Worm (Caenorhabditis elegans): Measurements from ENCODE around the gene Y25C1A.7.

The Y25C1A.7 gene

ce11 chrII:3096060-3096459 lies 25.2 kb upstream of the Y25C1A.7 start, which contains the start of gene srg-23:
Gene srg-23 (minus strand): TSS chrII:3096160.
- TF ChIP-seq nhr-19 (GFP tag; conservative IDR thresholded peaks at IDR 0.05) (no peak), irx-1 (tag; optimal IDR thresholded peaks at IDR 0.05) (no peak), isw-1 (GFP tag; IDR thresholded peaks at IDR 0.05) (no peak), alr-1 (tag; optimal IDR thresholded peaks at IDR 0.05; ENCODE audit: borderline replicate concordance) (no peak), C04F5.9 (tag; optimal IDR thresholded peaks at IDR 0.05) (no peak), snu-23 (GFP tag; optimal IDR thresholded peaks at IDR 0.05) (no peak), ceh-63 (GFP tag; optimal IDR thresholded peaks at IDR 0.05) (no peak), elt-3 (tag; optimal IDR thresholded peaks at IDR 0.05) (no peak), egl-13 (tag; optimal IDR thresholded peaks at IDR 0.05) (no peak), efl-1 (optimal IDR thresholded peaks at IDR 0.05) (no peak), efl-1 (GFP tag; optimal IDR thresholded peaks at IDR 0.05 in 1 of 2) (no peak), hlh-17 (GFP tag; optimal IDR thresholded peaks at IDR 0.05; ENCODE audit: borderline replicate concordance) (no peak)

- peak; percentile 7 for TF ChIP-seq hlh-4 (tag; optimal IDR thresholded peaks at IDR 0.05)
- no peak for TF ChIP-seq aly-2 (tag; optimal IDR thresholded peaks at IDR 0.05)
Observed at ce11 chrII:3093352-3093751, 22.5 kb upstream of the Y25C1A.7 start, which contains the start of gene srg-22. Gene srg-22 (minus strand): TSS chrII:3093452.

DNA sequence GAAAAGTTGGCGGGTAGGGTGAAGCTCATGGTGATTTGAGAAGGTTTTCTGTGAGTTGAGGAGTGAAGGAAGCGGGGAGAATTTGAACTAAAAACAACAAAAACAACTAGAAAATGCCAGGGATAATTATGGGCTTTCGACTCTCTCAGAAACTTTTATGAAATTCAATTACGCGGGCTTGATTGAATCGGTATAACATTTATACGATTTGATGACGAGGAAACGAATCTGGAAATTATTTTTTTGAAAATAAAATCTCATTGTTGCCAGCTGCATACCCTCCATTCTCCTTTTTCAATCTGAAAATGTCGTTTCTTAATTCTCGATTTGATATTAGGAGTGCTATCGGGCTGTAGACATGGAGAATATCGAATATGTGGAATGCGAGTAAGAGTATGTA lies 20.4 kb upstream of the Y25C1A.7 start, which contains the start of gene srg-21:
srg-21 (minus strand) TSS at position 101 of the 400 bp plus-strand sequence.
- TF ChIP-seq lin-35 (GFP tag; optimal IDR thresholded peaks at IDR 0.05): no peak
- no peak for TF ChIP-seq efl-1 (optimal IDR thresholded peaks at IDR 0.05)
- TF ChIP-seq efl-1 (GFP tag; optimal IDR thresholded peaks at IDR 0.05 in 1 of 2): peak in 1 of 2 experiments; percentile 4

DNA sequence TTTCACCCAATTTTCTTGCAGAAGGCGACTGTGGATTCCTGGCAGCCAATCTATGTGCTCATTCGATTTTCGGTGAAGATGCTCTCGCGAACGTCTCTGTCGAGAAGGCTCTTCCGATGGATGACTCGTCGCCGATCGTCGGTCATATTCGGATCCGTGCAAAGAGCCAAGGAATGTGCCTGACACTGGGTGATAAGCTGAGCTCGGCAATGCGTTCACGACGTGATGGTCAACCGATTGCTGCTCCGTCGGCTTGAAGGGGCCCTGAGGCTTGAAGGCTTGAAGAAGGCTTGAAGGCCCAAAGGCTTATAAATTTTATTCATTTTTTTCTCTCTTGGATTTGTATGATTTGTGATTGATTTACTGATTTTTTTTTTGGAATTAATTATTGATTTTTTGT lies 16.3 kb upstream of the Y25C1A.7 start:
- no peak for TF ChIP-seq ceh-90 (tag; optimal IDR thresholded peaks at IDR 0.05)
- no peak for TF ChIP-seq efl-1 (optimal IDR thresholded peaks at IDR 0.05)
- peak in 1 of 2 experiments; percentile 27 for TF ChIP-seq efl-1 (GFP tag; optimal IDR thresholded peaks at IDR 0.05 in 1 of 2)

DNA sequence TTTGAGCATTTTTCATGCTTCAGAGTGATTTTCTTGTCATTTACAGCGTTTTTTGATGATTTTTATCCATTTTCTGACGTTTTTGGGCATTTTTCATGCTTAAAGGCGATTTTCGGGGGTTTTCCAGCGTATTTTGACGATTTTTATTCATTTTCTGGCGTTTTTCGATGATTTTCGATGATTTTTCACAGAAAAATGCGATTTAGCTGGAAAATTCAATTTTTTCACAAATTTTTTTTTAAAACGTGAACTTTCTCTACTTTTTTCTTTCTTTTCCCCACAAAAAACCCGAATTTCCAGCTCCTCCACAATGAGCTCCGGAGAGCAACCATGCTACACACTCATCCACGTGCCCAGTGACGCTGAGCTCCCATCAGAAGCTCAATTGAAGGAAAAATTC lies 7.6 kb upstream of the Y25C1A.7 start, which contains the start of gene copb-1:
copb-1 (plus strand) TSS at position 301 of the 400 bp plus-strand sequence.
- no peak for TF ChIP-seq tlp-1 (tag; optimal IDR thresholded peaks at IDR 0.05)
- no peak for TF ChIP-seq mef-2 (tag; optimal IDR thresholded peaks at IDR 0.05)
- TF ChIP-seq sptf-1 (tag; optimal IDR thresholded peaks at IDR 0.05): no peak
- TF ChIP-seq hlh-17 (GFP tag; optimal IDR thresholded peaks at IDR 0.05; ENCODE audit: borderline replicate concordance): no peak
- TF ChIP-seq pqm-1 (tag; optimal IDR thresholded peaks at IDR 0.05): no peak
- TF ChIP-seq blmp-1 (tag; optimal IDR thresholded peaks at IDR 0.05): no peak
- TF ChIP-seq fkh-10 (GFP tag; optimal IDR thresholded peaks at IDR 0.05): no peak
- TF ChIP-seq ceh-90 (tag; optimal IDR thresholded peaks at IDR 0.05): no peak
- TF ChIP-seq unc-98 (GFP tag; IDR thresholded peaks at IDR 0.05): no peak
- no peak for TF ChIP-seq ets-5 (GFP tag; IDR thresholded peaks at IDR 0.05)

DNA sequence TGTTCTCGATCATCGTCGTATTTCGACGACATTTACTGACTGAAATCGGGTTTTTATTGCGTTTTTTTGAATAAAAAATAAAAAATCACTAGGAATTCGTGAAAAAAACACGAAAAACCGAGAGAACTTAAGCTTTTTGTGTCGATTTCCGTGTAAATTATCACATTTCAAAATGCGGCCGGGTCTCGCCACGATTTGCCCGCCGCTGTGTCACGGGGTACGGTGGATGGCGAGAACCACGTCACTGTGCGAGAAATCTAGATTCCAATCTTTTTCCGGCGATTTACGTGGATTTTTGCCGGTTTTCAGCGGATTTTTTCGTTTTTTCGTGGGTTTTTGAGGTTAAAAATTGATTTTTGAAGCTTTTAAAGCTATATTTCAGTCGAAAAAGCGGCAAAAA lies 6.1 kb upstream of the Y25C1A.7 start, which contains the start of gene Y25C1A.8:
Y25C1A.8 (minus strand) TSS at position 45 of the 400 bp plus-strand sequence.
- peak; percentile 100 for TF ChIP-seq C04F5.9 (tag; optimal IDR thresholded peaks at IDR 0.05)
- TF ChIP-seq lin-15B (tag; optimal IDR thresholded peaks at IDR 0.05): peak; percentile 58
- TF ChIP-seq efl-3 (GFP tag; optimal IDR thresholded peaks at IDR 0.05): peak; percentile 34
- TF ChIP-seq C34B4.2 (tag; optimal IDR thresholded peaks at IDR 0.05): peak; percentile 78
- TF ChIP-seq F16B12.6 (tag; optimal IDR thresholded peaks at IDR 0.05): peak; percentile 67
- TF ChIP-seq xbp-1 (tag; optimal IDR thresholded peaks at IDR 0.05): peak; percentile 99
- TF ChIP-seq unc-86 (tag; optimal IDR thresholded peaks at IDR 0.05): peak; percentile 90
- TF ChIP-seq nhr-11 (tag; optimal IDR thresholded peaks at IDR 0.05): peak; percentile 66
- peak; percentile 92 for TF ChIP-seq swsn-7 (tag; optimal IDR thresholded peaks at IDR 0.05)
- peak; percentile 90 for TF ChIP-seq isw-1 (GFP tag; IDR thresholded peaks at IDR 0.05)
- peak; percentile 100 for TF ChIP-seq lsy-2 (tag; optimal IDR thresholded peaks at IDR 0.05)
- TF ChIP-seq hlh-4 (tag; optimal IDR thresholded peaks at IDR 0.05): no peak
- peak; percentile 78 for TF ChIP-seq snpc-4 (tag; optimal IDR thresholded peaks at IDR 0.05)
- peak; percentile 92 to 95 for TF ChIP-seq efl-1 (optimal IDR thresholded peaks at IDR 0.05)
- TF ChIP-seq efl-1 (GFP tag; optimal IDR thresholded peaks at IDR 0.05 in 1 of 2): peak; percentile 80 to 98
- no peak for TF ChIP-seq nhr-20 (tag; optimal IDR thresholded peaks at IDR 0.05)
- peak; percentile 49 for TF ChIP-seq nhr-237 (tag; optimal IDR thresholded peaks at IDR 0.05)
- TF ChIP-seq dpl-1 (GFP tag; optimal IDR thresholded peaks at IDR 0.05): peak; percentile 73 to 85 (median 84)
- TF ChIP-seq ama-1 (optimal IDR thresholded peaks at IDR 0.05): peak; percentile 23
- peak; percentile 91 for TF ChIP-seq mep-1 (tag; optimal IDR thresholded peaks at IDR 0.05)
- TF ChIP-seq tbx-2 (tag; optimal IDR thresholded peaks at IDR 0.05): peak; percentile 94
- TF ChIP-seq nhr-84 (tag; optimal IDR thresholded peaks at IDR 0.05): no peak
- TF ChIP-seq nhr-19 (GFP tag; conservative IDR thresholded peaks at IDR 0.05): peak; percentile 91
- TF ChIP-seq elt-3 (tag; optimal IDR thresholded peaks at IDR 0.05): peak in 3 of 6 experiments; percentile 14 to 80 (median 74)
- TF ChIP-seq zip-4 (GFP tag; optimal IDR thresholded peaks at IDR 0.05): peak; percentile 87
- TF ChIP-seq ceh-88 (GFP tag; IDR thresholded peaks at IDR 0.05): peak; percentile 58

Measured in whole organism, L1 larva.